Worm (Caenorhabditis elegans): ENCODE data around the gene spdl-1.

The spdl-1 gene

ce11 chrII:7832054-7832453, 50.7 kb downstream of the spdl-1 start, which contains the start of gene T09A5.14:
TSS of gene T09A5.14 (plus strand) at chrII:7832354.
- no peak for TF ChIP-seq unc-62 (GFP tag; optimal IDR thresholded peaks at IDR 0.05)

All from whole organism, dauer.